Fruit fly (Drosophila melanogaster): ENCODE measurements around the gene ema.

DNA sequence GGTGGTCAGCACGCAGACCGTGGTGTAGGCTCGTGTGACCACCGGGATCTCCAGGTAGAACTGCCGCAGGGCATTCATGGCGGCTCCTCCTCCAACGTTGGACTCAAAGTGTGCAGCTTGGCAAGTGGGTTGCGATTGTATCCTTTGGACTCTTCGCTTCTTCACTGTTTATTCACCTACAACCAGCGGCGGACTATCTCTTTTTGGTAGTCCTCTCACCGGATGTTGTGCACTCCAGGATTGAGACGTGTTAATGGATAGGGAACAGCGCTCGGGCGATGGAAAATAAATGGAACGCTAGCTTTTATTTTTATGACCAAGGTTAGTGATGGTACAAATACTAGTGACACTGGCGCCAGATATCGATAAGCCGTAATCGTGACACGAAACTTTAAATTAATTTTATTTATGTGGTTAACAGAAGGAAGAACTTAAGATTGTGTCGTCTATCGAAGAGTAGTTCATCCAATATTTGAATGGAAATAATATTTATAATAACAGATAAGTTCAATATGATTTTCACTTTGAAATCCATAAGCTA, 42.5 kb upstream of the ema start, which contains the start of gene Der-2:
- TF ChIP-seq psq (optimal IDR thresholded peaks at IDR 0.05) (no peak), pan (optimal IDR thresholded peaks at IDR 0.05) (no peak)

All from whole organism.